Fruit fly (Drosophila melanogaster) whole organism, embryonic: ENCODE results near the gene Cul2.

Experiments
- Abd-B ChIP-seq: fragments of 200-800 bp; sonication (Bioruptor generic); optimal IDR thresholded peaks from 2 replicates; lab custom pipeline; 2018; ENCODE audit warnings: missing biosample characterization, mild to moderate bottlenecking, missing genetic modification characterization, moderate library complexity
- Adf1 ChIP-seq: fragments of 200-800 bp; sonication (Bioruptor generic); IDR thresholded peaks from 2 replicates; pipeline ENCODE4 v1.3.6; 2022; ENCODE audit warnings: missing biosample characterization, missing genetic modification characterization
- Atf3 ChIP-seq: fragments of 200-800 bp; sonication (Bioruptor generic); optimal IDR thresholded peaks from 3 replicates; lab custom pipeline; 2016; ENCODE audit warnings: missing biosample characterization, missing genetic modification characterization
- Bgb ChIP-seq: fragments of 200-800 bp; sonication (Bioruptor generic); IDR thresholded peaks from 2 replicates; pipeline ENCODE4 v1.3.6; 2022; ENCODE audit warnings: missing biosample characterization, missing genetic modification characterization; ENCODE audit not compliant: partially characterized antibody
- CG12104 ChIP-seq: fragments of 200-800 bp; sonication (Bioruptor generic); optimal IDR thresholded peaks from 3 replicates; lab custom pipeline; 2016; ENCODE audit warnings: missing biosample characterization, missing genetic modification characterization
- CG12236 ChIP-seq: fragments of 200-800 bp; sonication (Bioruptor generic); optimal IDR thresholded peaks from 2 replicates; lab custom pipeline; 2016; ENCODE audit warnings: missing biosample characterization, missing genetic modification characterization
- CG13296 ChIP-seq: fragments of 200-800 bp; sonication (Bioruptor generic); optimal IDR thresholded peaks from 3 replicates; lab custom pipeline; 2018; ENCODE audit warnings: missing biosample characterization, mild to moderate bottlenecking, missing genetic modification characterization
- CG14014 ChIP-seq: fragments of 200-800 bp; sonication (Bioruptor generic); IDR thresholded peaks from 2 replicates; pipeline ENCODE4 v1.3.6; 2022; ENCODE audit warnings: missing biosample characterization, missing genetic modification characterization
- CG17328 ChIP-seq: fragments of 200-800 bp; sonication (Bioruptor generic); IDR thresholded peaks from 2 replicates; pipeline ENCODE4 v1.3.6; 2022; ENCODE audit warnings: missing biosample characterization, missing genetic modification characterization
- CG18764 ChIP-seq: fragments of 200-800 bp; sonication (Bioruptor generic); optimal IDR thresholded peaks from 3 replicates; lab custom pipeline; 2016; ENCODE audit warnings: missing biosample characterization, missing genetic modification characterization
- CG2116 ChIP-seq: fragments of 200-800 bp; sonication (Bioruptor generic); optimal IDR thresholded peaks from 3 replicates; lab custom pipeline; 2018; ENCODE audit warnings: missing biosample characterization, mild to moderate bottlenecking, missing genetic modification characterization
- CG2120 ChIP-seq: fragments of 200-800 bp; sonication (Bioruptor generic); optimal IDR thresholded peaks from 3 replicates; lab custom pipeline; 2016; ENCODE audit warnings: missing biosample characterization, missing genetic modification characterization
- CG2875 ChIP-seq: fragments of 200-800 bp; sonication (Bioruptor generic); optimal IDR thresholded peaks from 2 replicates; lab custom pipeline; 2017; ENCODE audit warnings: missing biosample characterization, mild to moderate bottlenecking, missing genetic modification characterization, missing genetic modification reagents
- CG32532 ChIP-seq: fragments of 200-800 bp; sonication (Bioruptor generic); IDR thresholded peaks from 2 replicates; pipeline ENCODE4 v1.3.6; 2022; ENCODE audit warnings: missing biosample characterization, missing genetic modification characterization
- CG6813 ChIP-seq: fragments of 200-800 bp; sonication (Bioruptor generic); optimal IDR thresholded peaks from 2 replicates; lab custom pipeline; 2017; ENCODE audit warnings: missing biosample characterization, missing genetic modification characterization, mild to moderate bottlenecking, moderate library complexity, missing genetic modification reagents
- CG7357 ChIP-seq: fragments of 200-800 bp; sonication (Bioruptor generic); IDR thresholded peaks from 3 replicates; pipeline ENCODE4 v1.3.6; 2022; ENCODE audit warnings: missing biosample characterization, missing genetic modification characterization
- Dad ChIP-seq: fragments of 200-800 bp; sonication (Bioruptor generic); optimal IDR thresholded peaks from 3 replicates; lab custom pipeline; 2016; ENCODE audit warnings: missing biosample characterization, missing genetic modification characterization
- Dbx ChIP-seq: fragments of 200-800 bp; sonication (Bioruptor generic); IDR thresholded peaks from 3 replicates; pipeline ENCODE4 v1.3.6; 2022; ENCODE audit warnings: missing biosample characterization, missing genetic modification characterization
- H15 ChIP-seq: fragments of 200-800 bp; sonication (Bioruptor generic); IDR thresholded peaks from 3 replicates; pipeline ENCODE4 v1.3.6; 2022; ENCODE audit warnings: missing biosample characterization, missing genetic modification characterization
- Hand ChIP-seq: fragments of 200-800 bp; sonication (Bioruptor generic); optimal IDR thresholded peaks from 2 replicates; lab custom pipeline; 2017; ENCODE audit warnings: mild to moderate bottlenecking, missing biosample characterization, missing genetic modification reagents, missing genetic modification characterization
- Hey ChIP-seq: fragments of 200-800 bp; sonication (Bioruptor generic); optimal IDR thresholded peaks from 3 replicates; lab custom pipeline; 2018; ENCODE audit warnings: missing biosample characterization, mild to moderate bottlenecking, missing genetic modification characterization
- Hr3 ChIP-seq: fragments of 200-800 bp; sonication (Bioruptor generic); optimal IDR thresholded peaks from 3 replicates; lab custom pipeline; 2016; ENCODE audit warnings: missing biosample characterization, missing genetic modification characterization
- MESR4 ChIP-seq: fragments of 200-800 bp; sonication (Bioruptor generic); optimal IDR thresholded peaks from 2 replicates; lab custom pipeline; 2018; ENCODE audit warnings: missing biosample characterization, mild to moderate bottlenecking, missing genetic modification characterization, moderate library complexity
- MTF-1 ChIP-seq: fragments of 200-800 bp; sonication (Bioruptor generic); optimal IDR thresholded peaks from 2 replicates; lab custom pipeline; 2018; ENCODE audit warnings: missing biosample characterization, mild to moderate bottlenecking, missing genetic modification characterization, borderline replicate concordance
- NK7.1 ChIP-seq: fragments of 200-800 bp; sonication (Bioruptor generic); optimal IDR thresholded peaks from 3 replicates; lab custom pipeline; 2016; ENCODE audit warnings: missing biosample characterization, missing genetic modification characterization
- PHDP ChIP-seq: fragments of 200-800 bp; sonication (Bioruptor generic); optimal IDR thresholded peaks from 3 replicates; lab custom pipeline; 2018; ENCODE audit warnings: missing biosample characterization, mild to moderate bottlenecking, missing genetic modification characterization, moderate library complexity
- Scr ChIP-seq: fragments of 200-800 bp; sonication (Bioruptor generic); IDR thresholded peaks from 2 replicates; pipeline ENCODE4 v1.3.6; 2022; ENCODE audit warnings: missing biosample characterization, missing genetic modification characterization; ENCODE audit not compliant: partially characterized antibody
- Six4 ChIP-seq: fragments of 200-800 bp; sonication (Bioruptor generic); optimal IDR thresholded peaks from 2 replicates; lab custom pipeline; 2016; ENCODE audit warnings: missing biosample characterization, missing genetic modification characterization
- Tbp ChIP-seq: fragments of >200 bp; optimal IDR thresholded peaks from 2 replicates; lab custom pipeline; 2018; ENCODE audit warnings: missing biosample characterization, missing genetic modification characterization
- Usf ChIP-seq: fragments of 200-800 bp; sonication (Bioruptor generic); optimal IDR thresholded peaks from 2 replicates; lab custom pipeline; 2017; ENCODE audit warnings: missing genotype, missing biosample characterization, missing genetic modification characterization
- caup ChIP-seq: fragments of 200-800 bp; sonication (Bioruptor generic); optimal IDR thresholded peaks from 3 replicates; lab custom pipeline; 2017; ENCODE audit warnings: missing biosample characterization, mild to moderate bottlenecking, missing genetic modification characterization, moderate library complexity; ENCODE audit not compliant: severe bottlenecking
- da ChIP-seq: fragments of 200-800 bp; sonication (Bioruptor generic); optimal IDR thresholded peaks from 2 replicates; lab custom pipeline; 2016; ENCODE audit warnings: missing biosample characterization, missing genetic modification characterization
- dmrt99B ChIP-seq: fragments of 200-800 bp; sonication (Bioruptor generic); optimal IDR thresholded peaks from 2 replicates; lab custom pipeline; 2018; ENCODE audit warnings: missing biosample characterization, mild to moderate bottlenecking, missing genetic modification characterization, moderate library complexity
- jigr1 ChIP-seq: fragments of 200-800 bp; sonication (Bioruptor generic); IDR thresholded peaks from 3 replicates; pipeline ENCODE4 v1.3.6; 2022; ENCODE audit warnings: missing biosample characterization, missing genetic modification characterization
- lola ChIP-seq, 3 experiments: fragments of >200 bp in 2 of 3; fragments of 200-800 bp in 1 of 3; sonication (Bioruptor generic) in 1 of 3; optimal IDR thresholded peaks; 2 replicates each; lab custom pipeline; 2017 to 2019; ENCODE audit warnings: missing biosample characterization in 3 of 3, missing genetic modification characterization in 3 of 3, mild to moderate bottlenecking in 1 of 3, moderate library complexity in 1 of 3
- luna ChIP-seq: fragments of 200-800 bp; sonication (Bioruptor generic); optimal IDR thresholded peaks from 2 replicates; lab custom pipeline; 2016; ENCODE audit warnings: missing biosample characterization, missing genetic modification characterization
- mirr ChIP-seq: fragments of 200-800 bp; sonication (Bioruptor generic); optimal IDR thresholded peaks from 3 replicates; lab custom pipeline; 2018; ENCODE audit warnings: missing biosample characterization, mild to moderate bottlenecking, missing genetic modification characterization
- nerfin-2 ChIP-seq: fragments of 200-800 bp; sonication (Bioruptor generic); IDR thresholded peaks from 2 replicates; pipeline ENCODE4 v1.3.6; 2022; ENCODE audit warnings: missing biosample characterization, missing genetic modification characterization; ENCODE audit not compliant: partially characterized antibody
- pfk ChIP-seq: fragments of 200-800 bp; sonication (Bioruptor generic); optimal IDR thresholded peaks from 2 replicates; lab custom pipeline; 2018; ENCODE audit warnings: missing biosample characterization, mild to moderate bottlenecking, missing genetic modification characterization, moderate library complexity
- pnt ChIP-seq: fragments of 200-800 bp; sonication (Bioruptor generic); optimal IDR thresholded peaks from 3 replicates; lab custom pipeline; 2016; ENCODE audit warnings: missing biosample characterization, missing genetic modification characterization
- salm ChIP-seq: fragments of 200-800 bp; sonication (Bioruptor generic); optimal IDR thresholded peaks from 2 replicates; lab custom pipeline; 2018; ENCODE audit warnings: missing biosample characterization, mild to moderate bottlenecking, missing genetic modification characterization
- sd ChIP-seq: fragments of 200-800 bp; sonication (Bioruptor generic); optimal IDR thresholded peaks from 3 replicates; lab custom pipeline; 2018; ENCODE audit warnings: missing biosample characterization, mild to moderate bottlenecking, missing genetic modification characterization, moderate library complexity
- sens-2 ChIP-seq: fragments of 200-800 bp; sonication (Bioruptor generic); IDR thresholded peaks from 2 replicates; pipeline ENCODE4 v1.3.6; 2022; ENCODE audit warnings: missing biosample characterization, missing genetic modification characterization
- shn ChIP-seq: fragments of 200-800 bp; sonication (Bioruptor generic); optimal IDR thresholded peaks from 3 replicates; lab custom pipeline; 2016; ENCODE audit warnings: missing biosample characterization, missing genetic modification characterization
- sob ChIP-seq: fragments of 200-800 bp; sonication (Bioruptor generic); IDR thresholded peaks from 2 replicates; pipeline ENCODE4 v1.3.6; 2022; ENCODE audit warnings: missing biosample characterization, missing genetic modification characterization
- tio ChIP-seq: fragments of 200-800 bp; sonication (Bioruptor generic); optimal IDR thresholded peaks from 2 replicates; lab custom pipeline; 2017; ENCODE audit warnings: missing biosample characterization, missing genetic modification characterization, inconsistent platforms
- ttk ChIP-seq: fragments of 200-800 bp; sonication (Bioruptor generic); IDR thresholded peaks from 2 replicates; pipeline ENCODE4 v2.1.2; 2022; ENCODE audit warnings: missing biosample characterization, missing genetic modification characterization
- vnd ChIP-seq: fragments of 200-800 bp; sonication (Bioruptor generic); IDR thresholded peaks from 3 replicates; pipeline ENCODE4 v1.3.6; 2022; ENCODE audit warnings: missing biosample characterization, missing genetic modification characterization; ENCODE audit not compliant: partially characterized antibody
- zfh1 ChIP-seq: fragments of 200-800 bp; sonication (Bioruptor generic); IDR thresholded peaks from 3 replicates; pipeline ENCODE4 v1.3.6; 2022; ENCODE audit warnings: missing biosample characterization, missing genetic modification characterization
- zfh2 ChIP-seq: fragments of 200-800 bp; sonication (Bioruptor generic); optimal IDR thresholded peaks from 2 replicates; lab custom pipeline; 2016; ENCODE audit warnings: missing biosample characterization, missing genetic modification characterization

Gene Cul2

dm6 chr2L:21629149-21629813 lies 29.3 kb upstream of the Cul2 start (continued):
- no peak for TF ChIP-seq caup (GFP tag; lab: Kevin White, UChicago)
- no peak for TF ChIP-seq MESR4 (GFP tag; lab: Kevin White, UChicago)
- TF ChIP-seq PHDP (tag; lab: Kevin White, UChicago), result no peak
- no peak for TF ChIP-seq CG6813 (GFP tag; lab: Kevin White, UChicago)
- no peak for TF ChIP-seq pnt (GFP tag; lab: Kevin White, UChicago)
- TF ChIP-seq CG2875, result no peak
- peak; percentile 61 for TF ChIP-seq sd
- TF ChIP-seq Bgb, result no peak; the same call in 1 of the 2 replicates
- no peak for TF ChIP-seq CG32532 (GFP tag; lab: Robert Waterston, UW)
- TF ChIP-seq dmrt99B (tag; lab: Kevin White, UChicago), result no peak
- TF ChIP-seq Dad (GFP tag; lab: Kevin White, UChicago), result no peak
- no peak for TF ChIP-seq CG17328 (GFP tag; lab: Robert Waterston, UW)
- peak; percentile 47; the same call in 1 of the 2 replicates for TF ChIP-seq sob
- peak; percentile 64 for TF ChIP-seq mirr
- no peak for TF ChIP-seq CG12236 (GFP tag; lab: Kevin White, UChicago)
- TF ChIP-seq NK7.1 (GFP tag; lab: Kevin White, UChicago), result peak; percentile 40
- TF ChIP-seq CG14014, result no peak
- no peak for TF ChIP-seq vnd
- TF ChIP-seq CG2120, result no peak
- no peak for TF ChIP-seq ttk (GFP tag; lab: Robert Waterston, UW)
- no peak for TF ChIP-seq CG18764 (GFP tag; lab: Kevin White, UChicago)
- TF ChIP-seq CG7357 (GFP tag; lab: Robert Waterston, UW), result no peak
- no peak for TF ChIP-seq nerfin-2
- TF ChIP-seq shn (GFP tag; lab: Kevin White, UChicago), result no peak
- TF ChIP-seq sens-2 (GFP tag; lab: Robert Waterston, UW), result no peak
- no peak for TF ChIP-seq Six4 (GFP tag; lab: Kevin White, UChicago)
- no peak for TF ChIP-seq Scr (GFP tag; lab: Robert Waterston, UW)
- TF ChIP-seq da (GFP tag; lab: Kevin White, UChicago), result no peak
- no peak for TF ChIP-seq Dbx (GFP tag; lab: Robert Waterston, UW)
- TF ChIP-seq Hr3 (GFP tag; lab: Kevin White, UChicago), result no peak
- TF ChIP-seq MTF-1 (GFP tag; lab: Kevin White, UChicago), result no peak
- no peak for TF ChIP-seq salm (tag; lab: Kevin White, UChicago)
- TF ChIP-seq Usf, result no peak
- TF ChIP-seq Atf3, result no peak
- no peak for TF ChIP-seq Tbp (GFP tag; lab: Kevin White, UChicago)
- no peak for TF ChIP-seq CG13296 (GFP tag; lab: Kevin White, UChicago)
- peak; percentile 49 for TF ChIP-seq pfk (GFP tag; lab: Kevin White, UChicago)
- no peak for TF ChIP-seq H15 (GFP tag; lab: Robert Waterston, UW)
- no peak for TF ChIP-seq Hand (GFP tag; lab: Kevin White, UChicago)
- no peak for TF ChIP-seq lola (GFP tag; optimal IDR thresholded peaks at IDR 0.05; lab: Kevin White, UChicago)
- TF ChIP-seq CG12104, result no peak
- no peak for TF ChIP-seq jigr1 (GFP tag; lab: Robert Waterston, UW)
- peak; percentile 27; the same call in 1 of the 3 replicates for TF ChIP-seq zfh1 (GFP tag; lab: Robert Waterston, UW)
- no peak for TF ChIP-seq CG2116 (GFP tag; lab: Kevin White, UChicago)
- TF ChIP-seq Adf1 (GFP tag; lab: Robert Waterston, UW), result peak; percentile 72
- TF ChIP-seq Abd-B (GFP tag; lab: Kevin White, UChicago), result no peak
- TF ChIP-seq zfh2 (GFP tag; lab: Kevin White, UChicago), result no peak
- TF ChIP-seq tio (GFP tag; lab: Kevin White, UChicago), result no peak
- no peak for TF ChIP-seq luna (GFP tag; lab: Kevin White, UChicago)
- no peak for TF ChIP-seq Hey (tag; lab: Kevin White, UChicago)
